Worm (Caenorhabditis elegans) whole organism, L4/young adult: ENCODE data around the gene F55E10.2.

Source experiments
- W03F9.2 ChIP-seq: fragments of 150-350 bp; optimal IDR thresholded peaks from 2 replicates; lab custom pipeline; 2014; ENCODE audit warnings: missing biosample characterization, missing genetic modification characterization
- dao-5 ChIP-seq: sonication (generic microtip); optimal IDR thresholded peaks from 2 replicates; lab custom pipeline; 2016; ENCODE audit warnings: missing genotype, missing genetic modification characterization, moderate library complexity, missing compliant biosample characterization
- him-1 ChIP-seq: sonication (generic microtip); optimal IDR thresholded peaks from 2 replicates; lab custom pipeline; 2016; ENCODE audit warnings: missing genotype, missing genetic modification reagents, missing genetic modification characterization, missing compliant biosample characterization

F55E10.2 gene

ce11 chrX:8384642-8385181, 44.2 kb downstream of the F55E10.2 start, which contains the start of gene F41D9.2:
TSS of gene F41D9.2 (minus strand) at chrX:8384945.
- TF ChIP-seq dao-5 (tag; lab: Kevin White, UChicago) (no peak), W03F9.2 (no peak), him-1 (no peak)

DNA sequence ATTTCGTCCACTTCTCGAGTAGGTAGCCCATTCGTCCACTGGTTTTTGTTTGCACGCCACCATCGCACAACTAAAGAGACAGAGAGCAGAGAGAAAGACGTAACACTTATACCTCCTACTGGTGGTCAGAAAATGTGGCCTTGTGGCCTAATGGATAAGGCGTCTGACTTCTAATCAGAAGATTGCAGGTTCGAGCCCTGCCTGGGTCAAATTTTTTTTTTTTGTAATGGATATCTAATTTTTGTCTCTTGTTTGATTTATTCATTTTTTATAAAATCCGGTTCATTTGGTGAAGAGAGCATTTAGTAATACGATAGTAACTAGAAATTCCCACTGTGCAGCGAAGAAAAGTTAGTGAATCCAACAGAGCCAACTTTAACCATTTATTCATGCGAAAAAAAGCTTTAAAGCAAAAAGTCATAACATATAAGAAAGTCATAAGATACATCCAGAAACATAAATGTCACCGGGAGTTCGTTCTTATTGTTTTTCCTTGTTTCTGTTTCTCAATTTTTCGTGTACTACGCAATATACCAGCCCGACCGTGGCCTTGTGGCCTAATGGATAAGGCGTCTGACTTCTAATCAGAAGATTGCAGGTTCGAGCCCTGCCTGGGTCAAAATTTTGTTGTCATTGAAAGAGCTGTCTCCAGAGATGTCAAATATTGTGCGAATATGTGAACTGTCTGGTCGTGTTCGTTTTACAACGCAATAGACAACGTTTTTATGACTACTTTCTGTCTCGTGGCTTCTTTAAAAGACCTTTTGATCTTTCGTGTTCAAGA, 45.8 kb downstream of the F55E10.2 start:
- TF ChIP-seq dao-5 (tag; lab: Kevin White, UChicago) (no peak), W03F9.2 (no peak), him-1 (peak; percentile 53)

ce11 chrX:8390508-8390907, 50.0 kb downstream of the F55E10.2 start:
- TF ChIP-seq W03F9.2 = no peak
- no peak for TF ChIP-seq dao-5 (tag; lab: Kevin White, UChicago)
- TF ChIP-seq him-1 = no peak
